Worm (Caenorhabditis elegans) whole organism, mixed stage, embryonic: ENCODE measurements around the gene fbxa-65.

ENCODE experiments used
- M03D4.4 ChIP-seq: sonication (generic microtip); optimal IDR thresholded peaks from 2 replicates; lab custom pipeline; 2017; ENCODE audit warnings: mild to moderate bottlenecking, missing genetic modification characterization, missing compliant biosample characterization
- bed-3 ChIP-seq: fragments of 200-800 bp; sonication (Bioruptor generic); optimal IDR thresholded peaks from 3 replicates; lab custom pipeline; 2018; ENCODE audit warnings: mild to moderate bottlenecking, missing genetic modification characterization, moderate library complexity, missing compliant biosample characterization
- ceh-39 ChIP-seq: fragments of 150-350 bp; optimal IDR thresholded peaks from 2 replicates; lab custom pipeline; 2014; ENCODE audit warnings: missing biosample characterization, missing genetic modification characterization
- ceh-43 ChIP-seq: fragments of 200-800 bp; sonication (Bioruptor generic); optimal IDR thresholded peaks from 2 replicates; lab custom pipeline; 2018; ENCODE audit warnings: mild to moderate bottlenecking, missing genetic modification characterization, moderate library complexity, missing compliant biosample characterization
- ceh-83 ChIP-seq: fragments of 200-800 bp; sonication (Bioruptor generic); optimal IDR thresholded peaks from 2 replicates; lab custom pipeline; 2018; ENCODE audit warnings: mild to moderate bottlenecking, missing genetic modification characterization, missing compliant biosample characterization
- drap-1 ChIP-seq: fragments of 200-800 bp; sonication (Bioruptor generic); optimal IDR thresholded peaks from 3 replicates; lab custom pipeline; 2018; ENCODE audit warnings: mild to moderate bottlenecking, missing genetic modification characterization, missing compliant biosample characterization
- elt-1 ChIP-seq: sonication (generic microtip); optimal IDR thresholded peaks from 2 replicates; lab custom pipeline; 2017; ENCODE audit warnings: missing genetic modification characterization, mild to moderate bottlenecking, missing compliant biosample characterization, antibody characterized with exemption, moderate library complexity, borderline replicate concordance; ENCODE audit not compliant: insufficient read depth
- elt-3 ChIP-seq: fragments of 150-350 bp; optimal IDR thresholded peaks from 2 replicates; lab custom pipeline; 2014; ENCODE audit warnings: missing biosample characterization, missing genetic modification characterization
- flh-1 ChIP-seq: fragments of 200-800 bp; sonication (Bioruptor generic); optimal IDR thresholded peaks from 2 replicates; lab custom pipeline; 2018; ENCODE audit warnings: mild to moderate bottlenecking, missing genetic modification characterization, moderate library complexity, missing compliant biosample characterization
- ham-2 ChIP-seq: fragments of 200-800 bp; sonication (Bioruptor generic); optimal IDR thresholded peaks from 2 replicates; lab custom pipeline; 2018; ENCODE audit warnings: mild to moderate bottlenecking, missing genetic modification characterization, missing compliant biosample characterization
- hlh-1 ChIP-seq: fragments of 150-350 bp; optimal IDR thresholded peaks from 2 replicates; lab custom pipeline; 2014; ENCODE audit warnings: missing biosample characterization, missing genetic modification reagents, missing genetic modification characterization
- lin-32 ChIP-seq: fragments of 200-800 bp; sonication (Bioruptor generic); optimal IDR thresholded peaks from 2 replicates; lab custom pipeline; 2018; ENCODE audit warnings: mild to moderate bottlenecking, missing genetic modification characterization, missing compliant biosample characterization
- lsy-2 ChIP-seq: fragments of 150-350 bp; optimal IDR thresholded peaks from 2 replicates; lab custom pipeline; 2014; ENCODE audit warnings: missing biosample characterization, missing genetic modification characterization
- mab-5 ChIP-seq: fragments of 150-350 bp; optimal IDR thresholded peaks from 2 replicates; lab custom pipeline; 2014; ENCODE audit warnings: missing biosample characterization, missing genetic modification characterization
- mep-1 ChIP-seq: fragments of 150-350 bp; optimal IDR thresholded peaks from 2 replicates; lab custom pipeline; 2017; ENCODE audit warnings: missing biosample characterization, missing genetic modification reagents, missing genetic modification characterization, inconsistent platforms
- mls-2 ChIP-seq: sonication (generic microtip); optimal IDR thresholded peaks from 2 replicates; lab custom pipeline; 2016; ENCODE audit warnings: mild to moderate bottlenecking, missing genetic modification characterization, moderate library complexity, missing compliant biosample characterization
- nhr-12 ChIP-seq: fragments of 150-350 bp; optimal IDR thresholded peaks from 2 replicates; lab custom pipeline; 2014; ENCODE audit warnings: missing biosample characterization, missing genetic modification characterization
- nhr-2 ChIP-seq: fragments of 150-350 bp; optimal IDR thresholded peaks from 2 replicates; lab custom pipeline; 2014; ENCODE audit warnings: missing biosample characterization, missing genetic modification characterization
- nhr-237 ChIP-seq: fragments of 150-350 bp; optimal IDR thresholded peaks from 2 replicates; lab custom pipeline; 2014; ENCODE audit warnings: missing biosample characterization, missing genetic modification characterization
- nhr-28 ChIP-seq: fragments of 150-350 bp; optimal IDR thresholded peaks from 2 replicates; lab custom pipeline; 2014; ENCODE audit warnings: missing biosample characterization, missing genetic modification characterization
- nhr-76 ChIP-seq: sonication (generic microtip); optimal IDR thresholded peaks from 2 replicates; lab custom pipeline; 2017; ENCODE audit warnings: missing biosample characterization, missing genetic modification characterization
- pha-4 ChIP-seq: fragments of 150-350 bp; optimal IDR thresholded peaks from 2 replicates; lab custom pipeline; 2018; ENCODE audit warnings: missing biosample characterization, missing genetic modification reagents, missing genetic modification characterization
- sem-2 ChIP-seq: fragments of 200-800 bp; sonication (Bioruptor generic); optimal IDR thresholded peaks from 2 replicates; lab custom pipeline; 2018; ENCODE audit warnings: mild to moderate bottlenecking, missing genetic modification characterization, missing compliant biosample characterization
- snpc-4 ChIP-seq: fragments of 150-350 bp; optimal IDR thresholded peaks from 2 replicates; lab custom pipeline; 2014; ENCODE audit warnings: missing biosample characterization, missing genetic modification characterization
- sptf-1 ChIP-seq: sonication (generic microtip); optimal IDR thresholded peaks from 2 replicates; lab custom pipeline; 2017; ENCODE audit warnings: mild to moderate bottlenecking, missing genetic modification characterization, moderate library complexity, missing compliant biosample characterization
- tbx-8 ChIP-seq: fragments of 200-800 bp; sonication (Bioruptor generic); optimal IDR thresholded peaks from 2 replicates; lab custom pipeline; 2018; ENCODE audit warnings: mild to moderate bottlenecking, missing genetic modification characterization, moderate library complexity, missing compliant biosample characterization
- unc-120 ChIP-seq: sonication (generic microtip); optimal IDR thresholded peaks from 2 replicates; lab custom pipeline; 2017; ENCODE audit warnings: missing genetic modification characterization, missing compliant biosample characterization; ENCODE audit not compliant: poor library complexity, severe bottlenecking
- unc-39 ChIP-seq: fragments of 150-350 bp; optimal IDR thresholded peaks from 2 replicates; lab custom pipeline; 2014; ENCODE audit warnings: missing biosample characterization, missing genetic modification characterization
- zip-8 ChIP-seq: fragments of 150-350 bp; optimal IDR thresholded peaks from 2 replicates; lab custom pipeline; 2014; ENCODE audit warnings: missing biosample characterization, missing genetic modification characterization
- ztf-11 ChIP-seq: fragments of 150-350 bp; optimal IDR thresholded peaks from 2 replicates; lab custom pipeline; 2014; ENCODE audit warnings: missing biosample characterization, missing genetic modification characterization

The fbxa-65 gene

ce11 chrV:3358267-3358666, 12.0 kb upstream of the fbxa-65 start, which contains the start of gene C04E12.5:
C04E12.5 (plus strand) TSS chrV:3358567.
- no peak for TF ChIP-seq ceh-39
- no peak for TF ChIP-seq nhr-2 (tag; lab: Kevin White, UChicago)
- TF ChIP-seq nhr-237 = no peak
- TF ChIP-seq zip-8 (tag; lab: Kevin White, UChicago) = no peak
- no peak for TF ChIP-seq unc-120 (tag; lab: Kevin White, UChicago)

ce11 chrV:3357106-3357505, 10.8 kb upstream of the fbxa-65 start, which contains the start of gene scrm-3:
scrm-3 (minus strand) TSS chrV:3357206.
- TF ChIP-seq snpc-4 (tag; lab: Kevin White, UChicago) = no peak
- TF ChIP-seq pha-4 (tag; lab: Kevin White, UChicago) = no peak
- TF ChIP-seq, all 35 proteins: peak for 0

DNA sequence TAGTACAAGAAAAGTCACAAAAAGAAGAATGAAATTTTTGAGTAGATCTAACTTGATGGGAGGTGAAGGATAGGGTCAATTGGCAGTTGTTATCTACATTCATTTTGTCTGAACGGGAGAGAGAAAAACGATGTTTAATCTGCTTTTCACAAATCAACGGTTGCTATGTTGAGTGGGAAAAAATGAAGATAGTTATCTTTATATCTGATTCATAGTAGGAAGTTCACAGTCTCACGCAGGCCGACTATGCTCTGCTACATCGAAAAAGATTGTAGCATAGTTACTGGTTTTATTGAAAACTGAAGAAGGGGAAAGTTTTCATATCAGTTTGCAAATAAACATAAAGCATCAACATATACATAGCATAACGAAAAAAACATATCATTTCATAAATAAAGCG, 9.3 kb upstream of the fbxa-65 start:
- no peak for TF ChIP-seq nhr-2 (tag; lab: Kevin White, UChicago)
- TF ChIP-seq pha-4 (tag; lab: Kevin White, UChicago) = no peak
- TF ChIP-seq snpc-4 (tag; lab: Kevin White, UChicago) = no peak
- TF ChIP-seq mep-1 = no peak
- TF ChIP-seq zip-8 (tag; lab: Kevin White, UChicago) = no peak
- no peak for TF ChIP-seq lsy-2 (tag; lab: Kevin White, UChicago)

DNA sequence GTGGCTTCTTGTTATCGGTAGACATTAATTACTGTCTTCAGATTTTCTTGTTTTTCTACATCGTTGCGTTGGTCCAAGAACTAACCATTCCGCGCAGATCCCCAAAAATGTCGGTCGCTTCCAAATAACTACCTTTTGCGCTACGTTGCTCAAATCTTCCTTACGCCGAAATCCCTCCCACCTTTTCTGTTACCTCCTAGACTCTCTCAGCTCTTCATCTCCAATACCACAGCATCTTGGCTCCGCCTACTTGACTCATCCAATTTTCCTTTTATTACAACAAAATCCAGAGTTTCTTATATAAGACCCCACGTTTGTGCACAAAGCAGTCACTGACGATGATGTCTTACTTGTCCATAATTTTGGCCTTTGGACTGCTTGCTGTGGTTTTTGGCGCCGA, 6.6 kb upstream of the fbxa-65 start, which contains the start of gene C17B7.12:
Gene C17B7.12 (plus strand): TSS at position 301 of the 400 bp plus-strand sequence.
- no peak for TF ChIP-seq pha-4 (tag; lab: Kevin White, UChicago)
- TF ChIP-seq ceh-83 (GFP tag; lab: Kevin White, UChicago) = no peak
- TF ChIP-seq nhr-12 (tag; lab: Kevin White, UChicago) = no peak
- TF ChIP-seq ceh-43 (GFP tag; lab: Kevin White, UChicago) = no peak
- TF ChIP-seq snpc-4 (tag; lab: Kevin White, UChicago) = no peak
- no peak for TF ChIP-seq nhr-76 (tag; lab: Kevin White, UChicago)
- TF ChIP-seq flh-1 (GFP tag; lab: Kevin White, UChicago) = no peak
- no peak for TF ChIP-seq unc-120 (tag; lab: Kevin White, UChicago)
- TF ChIP-seq M03D4.4 (tag; lab: Kevin White, UChicago) = no peak
- TF ChIP-seq sptf-1 (tag; lab: Kevin White, UChicago) = no peak
- no peak for TF ChIP-seq bed-3 (GFP tag; lab: Kevin White, UChicago)

DNA sequence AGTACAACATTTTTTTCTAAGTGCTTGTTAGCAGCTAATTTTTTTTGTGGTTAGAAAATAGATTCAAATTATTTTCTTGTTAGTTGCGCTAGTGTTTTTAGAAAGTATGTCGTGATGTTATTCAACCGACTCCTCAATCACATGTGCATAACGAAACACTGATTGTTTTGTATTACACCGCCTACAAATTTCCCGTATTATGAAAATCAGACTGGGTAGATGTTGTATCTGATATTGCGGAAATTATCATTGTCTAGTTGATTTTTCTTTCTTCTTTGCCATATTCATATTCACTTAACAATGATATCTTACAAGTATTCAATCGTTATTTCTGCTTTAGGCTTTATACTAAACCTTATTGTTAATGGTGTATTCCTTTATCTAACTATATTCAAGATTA, 5.0 kb upstream of the fbxa-65 start, which contains the start of gene str-63:
Gene str-63 (plus strand): TSS at position 301 of the 400 bp plus-strand sequence.
- TF ChIP-seq zip-8 (tag; lab: Kevin White, UChicago) (no peak), nhr-28 (tag; lab: Kevin White, UChicago) (no peak), drap-1 (no peak), sptf-1 (tag; lab: Kevin White, UChicago) (no peak), elt-3 (tag; lab: Kevin White, UChicago) (no peak), sem-2 (no peak), mab-5 (tag; lab: Kevin White, UChicago) (no peak), lsy-2 (tag; lab: Kevin White, UChicago) (no peak), nhr-76 (tag; lab: Kevin White, UChicago) (no peak), ztf-11 (tag; lab: Kevin White, UChicago) (no peak), unc-120 (tag; lab: Kevin White, UChicago) (no peak), pha-4 (tag; lab: Kevin White, UChicago) (no peak), elt-1 (tag; lab: Kevin White, UChicago) (no peak), nhr-237 (no peak), lin-32 (GFP tag; lab: Kevin White, UChicago) (no peak), hlh-1 (tag; lab: Kevin White, UChicago) (no peak)

DNA sequence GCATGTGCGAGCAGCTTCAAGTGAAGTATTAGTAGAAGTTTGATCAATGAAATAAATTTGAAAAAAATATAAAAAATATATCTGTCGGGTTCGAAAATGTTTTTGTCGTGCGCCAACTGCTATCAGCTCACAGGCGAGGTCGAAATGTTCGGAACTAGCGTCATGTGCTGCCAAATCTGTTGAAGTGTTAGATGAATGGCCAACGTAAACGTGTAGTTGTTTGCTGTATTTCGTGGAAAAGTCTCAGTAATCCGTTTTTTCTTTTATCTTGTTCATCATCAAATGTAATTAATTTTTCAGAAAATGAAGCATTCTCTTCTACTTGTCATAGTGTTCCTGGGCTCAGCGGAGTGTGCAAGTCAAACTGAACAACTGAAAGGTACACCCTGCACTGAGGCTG, 3.6 kb upstream of the fbxa-65 start, which contains the start of gene C17B7.15:
Gene C17B7.15 (plus strand): TSS at position 301 of the 400 bp plus-strand sequence.
- TF ChIP-seq sptf-1 (tag; lab: Kevin White, UChicago) = no peak
- no peak for TF ChIP-seq hlh-1 (tag; lab: Kevin White, UChicago)
- no peak for TF ChIP-seq sem-2
- no peak for TF ChIP-seq zip-8 (tag; lab: Kevin White, UChicago)
- TF ChIP-seq mls-2 (tag; lab: Kevin White, UChicago) = no peak
- no peak for TF ChIP-seq lsy-2 (tag; lab: Kevin White, UChicago)
- TF ChIP-seq ceh-39 = no peak
- TF ChIP-seq elt-1 (tag; lab: Kevin White, UChicago) = no peak
- TF ChIP-seq tbx-8 (GFP tag; lab: Kevin White, UChicago) = no peak
- TF ChIP-seq nhr-28 (tag; lab: Kevin White, UChicago) = no peak
- no peak for TF ChIP-seq nhr-76 (tag; lab: Kevin White, UChicago)
- TF ChIP-seq nhr-2 (tag; lab: Kevin White, UChicago) = no peak
- no peak for TF ChIP-seq nhr-237
- no peak for TF ChIP-seq ham-2 (GFP tag; lab: Kevin White, UChicago)
- TF ChIP-seq elt-3 (tag; lab: Kevin White, UChicago) = no peak
- TF ChIP-seq unc-39 (tag; lab: Kevin White, UChicago) = no peak
